Worm (Caenorhabditis elegans): ENCODE results near the gene ZK370.4.

ZK370.4 gene

DNA sequence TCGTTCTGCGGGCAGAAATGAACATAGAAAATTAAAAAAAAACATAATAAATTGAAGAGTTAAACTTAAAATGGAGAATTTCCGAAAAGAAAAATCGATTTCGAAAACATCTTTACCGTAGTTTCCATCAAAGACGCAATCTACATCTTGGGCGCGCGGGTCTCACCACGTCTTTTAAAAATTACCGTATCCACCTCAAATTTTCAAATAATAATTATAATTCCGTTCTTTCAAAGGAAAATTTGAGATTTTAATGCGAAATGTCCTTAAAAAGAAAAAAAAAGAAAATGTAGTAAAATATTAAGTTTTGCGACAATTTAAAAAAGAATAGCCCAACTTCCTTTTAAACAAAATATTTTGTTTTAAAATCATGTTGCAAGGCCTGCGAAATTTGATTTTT, 31.9 kb upstream of the ZK370.4 start (continued):
- TF ChIP-seq F49E8.2 (tag; optimal IDR thresholded peaks at IDR 0.05; ENCODE audit: insufficient read depth) (peak; percentile 3), K12H6.12 (tag; optimal IDR thresholded peaks at IDR 0.05) (no peak), madf-8 (GFP tag; conservative IDR thresholded peaks at IDR 0.05) (0 out of 2 replicates have a peak, but pooled peaks have one; percentile 31), cebp-1 (GFP tag; IDR thresholded peaks at IDR 0.05) (no peak), cebp-1 (tag; optimal IDR thresholded peaks at IDR 0.05) (no peak), aptf-2 (GFP tag; conservative IDR thresholded peaks at IDR 0.05) (no peak), aptf-3 (GFP tag; IDR thresholded peaks at IDR 0.05) (no peak), F55B11.4 (tag; optimal IDR thresholded peaks at IDR 0.05; ENCODE audit: borderline replicate concordance, insufficient read depth) (no peak), dpff-1 (tag; optimal IDR thresholded peaks at IDR 0.05) (no peak)

DNA sequence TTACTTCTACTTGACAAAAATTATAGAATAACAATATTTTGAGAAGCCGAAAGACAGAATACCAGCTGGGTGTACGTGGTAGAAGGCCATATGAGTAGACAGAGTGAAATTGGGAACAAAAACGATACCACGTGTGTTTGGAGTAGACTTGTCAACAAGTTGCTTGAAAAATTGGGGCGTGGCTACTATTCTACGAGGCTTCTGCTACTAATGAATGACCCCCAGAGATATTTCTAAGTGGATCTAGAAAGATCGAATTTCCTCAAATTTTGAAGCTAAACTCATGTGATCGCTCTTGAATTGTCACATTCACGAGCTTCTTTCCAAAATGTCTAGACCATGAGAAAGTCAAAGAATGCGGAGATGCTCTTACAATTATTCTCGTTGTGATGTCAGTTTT, 30.8 kb upstream of the ZK370.4 start:
- TF ChIP-seq nhr-80 (tag; optimal IDR thresholded peaks at IDR 0.05) (peak; percentile 16), F10E7.11 (tag; optimal IDR thresholded peaks at IDR 0.05) (no peak), Y53G8AR.9 (GFP tag; conservative IDR thresholded peaks at IDR 0.05) (0 out of 2 replicates have a peak, but pooled peaks have one; percentile 15)

DNA sequence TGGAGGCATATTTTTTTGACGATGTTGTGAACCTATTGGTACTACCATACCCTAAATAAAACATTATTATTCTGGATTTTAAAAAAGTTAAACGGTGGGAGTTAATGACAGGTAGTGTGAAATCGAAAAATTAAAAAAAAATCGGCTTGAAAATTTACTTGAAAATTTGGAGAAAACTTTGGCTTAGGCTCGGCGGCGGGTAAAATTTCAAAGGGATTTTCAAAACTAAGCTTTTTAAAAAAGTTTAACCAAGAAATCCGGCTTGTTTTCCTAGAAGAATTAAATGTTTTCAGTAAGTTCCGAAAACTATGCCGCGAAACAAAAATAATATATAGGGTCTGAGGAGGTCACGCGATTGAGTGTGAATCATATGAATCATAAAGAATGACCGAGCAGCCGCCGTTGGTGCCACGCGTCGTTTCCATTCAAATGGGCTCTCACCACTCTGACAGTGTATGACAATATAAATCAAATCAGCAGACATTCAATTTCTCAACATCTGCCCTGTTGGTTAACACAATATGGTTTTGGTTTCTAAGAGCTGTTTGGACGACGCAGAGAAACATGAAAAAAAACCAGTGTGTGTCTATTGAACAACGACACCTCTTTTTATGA, 29.9 kb upstream of the ZK370.4 start, which contains the start of gene aak-1:
Gene aak-1, minus strand, starts transcription at position 51 of the 615 bp plus-strand sequence.
- TF ChIP-seq rpc-1 (optimal IDR thresholded peaks at IDR 0.05) (no peak), rpc-1 (tag; optimal IDR thresholded peaks at IDR 0.05) (no peak), aptf-2 (GFP tag; conservative IDR thresholded peaks at IDR 0.05) (no peak), Y67H2A.10 (GFP tag; conservative IDR thresholded peaks at IDR 0.05) (no peak), madf-3 (GFP tag; IDR thresholded peaks at IDR 0.05) (no peak), C06A6.2 (GFP tag; conservative IDR thresholded peaks at IDR 0.05) (no peak), efl-1 (GFP tag; optimal IDR thresholded peaks at IDR 0.05) (no peak), F39B2.1 (GFP tag; IDR thresholded peaks at IDR 0.05) (no peak), rec-8 (tag; optimal IDR thresholded peaks at IDR 0.05) (no peak), nfyb-1 (GFP tag; IDR thresholded peaks at IDR 0.05) (no peak), bed-1 (GFP tag; IDR thresholded peaks at IDR 0.05) (no peak)

DNA sequence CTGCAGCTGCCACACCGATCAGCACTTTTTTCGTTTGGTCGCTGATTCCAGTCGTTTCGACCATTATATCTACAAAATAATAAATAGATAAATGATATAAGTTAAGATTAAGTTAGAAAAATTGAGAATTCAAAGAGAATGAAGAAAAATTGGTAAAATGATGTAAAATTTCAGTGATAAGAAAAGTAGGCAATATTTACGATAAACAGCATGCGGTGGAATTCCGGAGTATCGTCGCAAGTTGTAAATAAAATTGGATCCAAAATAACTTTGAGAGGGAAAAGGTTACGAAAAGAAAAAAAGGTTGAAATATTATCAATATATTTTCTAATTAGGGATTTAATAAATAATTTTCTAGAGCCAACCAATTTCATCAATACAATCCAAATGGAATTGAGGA, 23.5 kb upstream of the ZK370.4 start, which contains the start of gene tomm-70:
Gene tomm-70, minus strand, starts transcription at position 69 of the 400 bp plus-strand sequence.
- TF ChIP-seq ztf-22 (GFP tag; optimal IDR thresholded peaks at IDR 0.05) (no peak), attf-3 (GFP tag; conservative IDR thresholded peaks at IDR 0.05) (peak; percentile 81)

DNA sequence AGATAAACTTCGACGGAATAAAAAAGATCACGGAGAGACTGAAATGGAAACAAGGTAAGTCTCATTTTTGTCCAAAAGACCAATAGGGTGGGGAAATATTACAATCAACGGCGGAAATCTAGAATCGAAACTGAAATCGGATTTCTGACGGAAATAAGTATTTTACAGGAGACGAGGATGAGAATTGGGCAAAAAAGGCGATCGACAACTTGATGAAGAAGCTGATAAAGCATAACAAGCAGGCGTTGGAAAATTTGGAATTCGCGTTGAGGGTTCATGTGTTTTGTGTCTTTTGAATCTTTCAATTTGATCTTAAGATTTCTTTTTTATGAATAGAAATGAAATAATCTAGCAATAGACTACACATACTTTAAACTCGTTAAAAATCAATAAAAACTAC, 19.4 kb upstream of the ZK370.4 start, which contains the start of gene ugtp-1:
Gene ugtp-1, minus strand, starts transcription at position 101 of the 400 bp plus-strand sequence.
- TF ChIP-seq bed-2 (GFP tag; IDR thresholded peaks at IDR 0.05) = no peak
- no peak for TF ChIP-seq sptf-2 (GFP tag; optimal IDR thresholded peaks at IDR 0.05)
- TF ChIP-seq nfyb-1 (GFP tag; IDR thresholded peaks at IDR 0.05) = no peak
- TF ChIP-seq ekl-4 (GFP tag; IDR thresholded peaks at IDR 0.05) = no peak
- no peak for TF ChIP-seq athp-1 (tag; optimal IDR thresholded peaks at IDR 0.05)
- TF ChIP-seq egrh-3 (GFP tag; IDR thresholded peaks at IDR 0.05) = no peak
- no peak for TF ChIP-seq ztf-26 (tag; optimal IDR thresholded peaks at IDR 0.05)
- TF ChIP-seq lin-40 (tag; optimal IDR thresholded peaks at IDR 0.05) = no peak
- no peak for TF ChIP-seq C17E4.6 (GFP tag; IDR thresholded peaks at IDR 0.05)
- TF ChIP-seq dox-1 (GFP tag; IDR thresholded peaks at IDR 0.05) = no peak
- no peak for TF ChIP-seq tlf-1 (GFP tag; optimal IDR thresholded peaks at IDR 0.05)
- TF ChIP-seq hmg-1.2 (GFP tag; IDR thresholded peaks at IDR 0.05) = no peak

Measured in whole organism, young adult.